Fruit fly (Drosophila melanogaster): ENCODE data around the gene yip2.
A peak's percentile ranks its signal among the peaks of the same experiment; 100 is the strongest.

yip2 gene

DNA sequence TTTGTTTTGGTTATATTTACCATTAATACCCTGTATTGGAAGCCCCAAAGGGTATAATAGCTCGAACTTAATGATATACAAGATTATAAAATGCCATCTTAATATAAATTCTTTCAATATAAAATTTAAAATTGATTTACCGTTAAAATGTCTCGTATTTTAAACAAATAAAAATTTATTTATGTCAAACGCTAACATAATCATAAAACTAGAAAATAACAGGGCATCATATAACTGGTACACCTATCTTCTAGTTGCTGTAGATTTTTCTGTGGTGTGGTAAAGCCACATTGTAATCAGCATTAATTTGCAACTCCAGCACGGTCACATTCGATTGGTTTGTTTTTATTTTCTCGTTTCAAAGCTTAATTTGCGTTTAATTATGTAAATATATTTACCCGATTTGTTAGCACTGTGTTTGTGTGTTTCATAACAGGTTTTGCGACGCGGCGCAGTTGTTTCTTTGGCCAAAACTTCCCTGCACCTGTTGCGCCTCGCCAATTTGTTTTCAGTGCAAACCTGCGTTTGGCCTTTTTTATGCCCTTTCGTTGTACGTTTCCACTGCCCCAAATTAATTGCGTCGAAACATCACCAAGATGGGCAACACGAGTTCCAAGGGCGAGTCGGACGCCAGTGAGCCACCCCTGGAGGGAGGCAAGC lies 42.1 kb downstream of the yip2 start, which contains the start of the genes CG4658 and CG5846 (continued):
- TF ChIP-seq Ssrp (tag; optimal IDR thresholded peaks at IDR 0.05): peak; percentile 95
- TF ChIP-seq CG14860 (GFP tag; IDR thresholded peaks at IDR 0.05; ENCODE audit: partially characterized antibody): no peak
- TF ChIP-seq Taf1 (GFP tag; IDR thresholded peaks at IDR 0.05): peak; percentile 85
- no peak for TF ChIP-seq Jarid2 (GFP tag; optimal IDR thresholded peaks at IDR 0.05)
- TF ChIP-seq amos (GFP tag; IDR thresholded peaks at IDR 0.05; ENCODE audit: partially characterized antibody): no peak
- TF ChIP-seq ttk (GFP tag; IDR thresholded peaks at IDR 0.05): peak; percentile 96
- peak; percentile 12; the same call in 1 of the 2 replicates for TF ChIP-seq bbx (GFP tag; IDR thresholded peaks at IDR 0.05; ENCODE audit: partially characterized antibody)
- TF ChIP-seq CG8388 (GFP tag; optimal IDR thresholded peaks at IDR 0.05): peak; percentile 96
- no peak for TF ChIP-seq CG2129 (GFP tag; IDR thresholded peaks at IDR 0.05; ENCODE audit: partially characterized antibody)
- TF ChIP-seq CG1233 (GFP tag; optimal IDR thresholded peaks at IDR 0.05): peak; percentile 89
- no peak for TF ChIP-seq CG14965 (GFP tag; optimal IDR thresholded peaks at IDR 0.05; ENCODE audit: borderline replicate concordance)
- peak; percentile 95 for TF ChIP-seq run (tag; optimal IDR thresholded peaks at IDR 0.05)
- peak; percentile 77 for TF ChIP-seq Adf1 (GFP tag; IDR thresholded peaks at IDR 0.05)
- TF ChIP-seq Bdp1 (GFP tag; optimal IDR thresholded peaks at IDR 0.05): peak; percentile 80
- TF ChIP-seq CG32532 (GFP tag; IDR thresholded peaks at IDR 0.05): peak; percentile 95
- peak; percentile 45 for TF ChIP-seq mirr (GFP tag; optimal IDR thresholded peaks at IDR 0.05)
- TF ChIP-seq her (GFP tag; optimal IDR thresholded peaks at IDR 0.05): peak; percentile 43
- TF ChIP-seq Sry-β (GFP tag; optimal IDR thresholded peaks at IDR 0.05): peak; percentile 39
- peak; percentile 69 for TF ChIP-seq CG7745 (tag; optimal IDR thresholded peaks at IDR 0.05)
- TF ChIP-seq p53 (GFP tag; optimal IDR thresholded peaks at IDR 0.05): peak; percentile 62
- TF ChIP-seq zf30C (GFP tag; optimal IDR thresholded peaks at IDR 0.05): peak; percentile 25
- TF ChIP-seq CG15479 (GFP tag; optimal IDR thresholded peaks at IDR 0.05): no peak
- TF ChIP-seq caup (GFP tag; optimal IDR thresholded peaks at IDR 0.05; ENCODE audit: severe bottlenecking): peak; percentile 88
- peak; percentile 64 for TF ChIP-seq CG17802 (tag; optimal IDR thresholded peaks at IDR 0.05)
- peak; percentile 98 for TF ChIP-seq stc (GFP tag; IDR thresholded peaks at IDR 0.05)
- TF ChIP-seq Nf-YB (GFP tag; optimal IDR thresholded peaks at IDR 0.05): peak; percentile 83
- peak; percentile 5 for TF ChIP-seq CG1792 (GFP tag; optimal IDR thresholded peaks at IDR 0.05)
- TF ChIP-seq Gug (GFP tag; IDR thresholded peaks at IDR 0.05): peak; percentile 81
- peak; percentile 81 for TF ChIP-seq gfzf (GFP tag; optimal IDR thresholded peaks at IDR 0.05)
- no peak for TF ChIP-seq br (optimal IDR thresholded peaks at IDR 0.05)
- no peak for TF ChIP-seq Scr (GFP tag; IDR thresholded peaks at IDR 0.05; ENCODE audit: partially characterized antibody)
- TF ChIP-seq CG11085 (GFP tag; IDR thresholded peaks at IDR 0.05): peak; percentile 92
- TF ChIP-seq crc (GFP tag; optimal IDR thresholded peaks at IDR 0.05): peak; percentile 26
- peak; percentile 85 for TF ChIP-seq B-H2 (GFP tag; optimal IDR thresholded peaks at IDR 0.05)
- peak; percentile 94 for TF ChIP-seq CG13424 (tag; optimal IDR thresholded peaks at IDR 0.05)
- peak; percentile 97 for TF ChIP-seq CG31441 (GFP tag; IDR thresholded peaks at IDR 0.05)
- peak; percentile 70 for TF ChIP-seq CG34376 (GFP tag; optimal IDR thresholded peaks at IDR 0.05)
- TF ChIP-seq CG6683 (GFP tag; optimal IDR thresholded peaks at IDR 0.05): peak; percentile 75
- peak; percentile 79 for TF ChIP-seq dati (GFP tag; IDR thresholded peaks at IDR 0.05)
- peak; percentile 61 for TF ChIP-seq Elba2 (GFP tag; optimal IDR thresholded peaks at IDR 0.05)
- TF ChIP-seq CG4424 (GFP tag; optimal IDR thresholded peaks at IDR 0.05): peak; percentile 95
- peak; percentile 87 for TF ChIP-seq jigr1 (GFP tag; IDR thresholded peaks at IDR 0.05)
- TF ChIP-seq Hr78 (GFP tag; optimal IDR thresholded peaks at IDR 0.05): peak in 1 of 2 experiments; percentile 79
- TF ChIP-seq cas (GFP tag; IDR thresholded peaks at IDR 0.05): peak; percentile 87
- TF ChIP-seq CG10147 (GFP tag; optimal IDR thresholded peaks at IDR 0.05): peak; percentile 89
- TF ChIP-seq tx (GFP tag; optimal IDR thresholded peaks at IDR 0.05): peak; percentile 45
- peak; percentile 58 for TF ChIP-seq pnt (GFP tag; optimal IDR thresholded peaks at IDR 0.05)
- TF ChIP-seq HmgZ (tag; optimal IDR thresholded peaks at IDR 0.05): peak; percentile 94
- peak; percentile 94 for TF ChIP-seq sob (GFP tag; IDR thresholded peaks at IDR 0.05)

Data from whole organism, embryonic.